Worm (Caenorhabditis elegans): ENCODE results near the gene K09C6.10.
"Not testable (repeated sequence)": the region's sequence is repeated elsewhere in the genome, so short reads cannot be mapped to it uniquely, and the experiment has no call there.

K09C6.10 gene

DNA sequence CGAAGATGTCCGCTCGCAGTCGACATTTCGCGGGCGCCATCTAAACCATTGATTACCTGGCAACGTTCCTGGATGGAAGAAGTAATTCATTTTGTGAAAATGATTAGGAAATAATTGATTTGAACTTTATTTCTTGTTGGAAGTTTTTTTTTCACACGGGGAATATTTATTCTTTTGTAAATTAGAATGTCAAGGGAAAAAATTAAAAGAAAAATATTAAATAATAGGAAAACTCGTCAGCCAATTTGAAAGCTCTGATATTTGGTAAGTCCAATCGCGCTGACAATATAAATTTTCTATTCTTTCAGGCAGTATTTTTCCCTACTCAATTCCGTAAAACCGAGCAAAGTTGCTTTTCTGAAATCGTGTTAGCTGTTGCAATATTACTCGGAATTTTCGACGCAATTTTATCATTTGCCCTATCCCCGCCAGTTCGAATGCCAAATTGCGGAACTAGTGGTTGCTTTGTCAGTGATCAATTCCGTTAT is at the start of gene K09C6.10, which contains the start of gene K09C6.7:
K09C6.10 (plus strand) TSS at position 438 of the 488 bp plus-strand sequence.
K09C6.7 (minus strand) TSS at position 101 of the 488 bp plus-strand sequence.
- TF ChIP-seq ceh-63 (GFP tag; optimal IDR thresholded peaks at IDR 0.05); lsy-2 (tag; optimal IDR thresholded peaks at IDR 0.05); egl-13 (tag; optimal IDR thresholded peaks at IDR 0.05): not testable (repeated sequence)

DNA sequence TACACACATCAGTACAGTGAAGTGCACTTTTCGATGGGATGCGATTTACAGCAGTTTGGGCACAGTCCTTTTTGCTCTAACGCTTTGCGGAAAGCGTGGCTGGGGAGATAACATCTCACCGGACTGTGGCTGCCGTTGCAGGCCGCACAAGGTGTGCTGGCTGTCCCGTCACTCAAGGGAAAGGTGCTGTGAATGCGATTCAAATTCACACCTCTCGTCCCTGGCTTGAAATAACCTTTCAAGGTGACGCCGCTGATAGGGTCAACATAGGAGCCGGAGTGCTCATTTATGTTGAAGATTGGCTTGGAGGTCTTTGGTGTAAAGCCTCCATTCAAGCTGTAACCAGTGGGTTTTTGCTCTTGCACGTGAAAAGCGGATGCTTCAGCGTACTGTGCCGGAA is 45.1 kb upstream of the K09C6.10 start:
- no peak for TF ChIP-seq ces-1 (GFP tag; optimal IDR thresholded peaks at IDR 0.05)
- TF ChIP-seq pqm-1 (tag; optimal IDR thresholded peaks at IDR 0.05), result no peak
- TF ChIP-seq C04F5.9 (tag; optimal IDR thresholded peaks at IDR 0.05), result no peak
- no peak for TF ChIP-seq rnt-1 (tag; optimal IDR thresholded peaks at IDR 0.05)
- no peak for TF ChIP-seq nhr-11 (tag; optimal IDR thresholded peaks at IDR 0.05)
- no peak for TF ChIP-seq sptf-1 (tag; optimal IDR thresholded peaks at IDR 0.05)
- no peak for TF ChIP-seq nhr-90 (tag; optimal IDR thresholded peaks at IDR 0.05; ENCODE audit: poor library complexity)
- no peak for TF ChIP-seq swsn-7 (tag; optimal IDR thresholded peaks at IDR 0.05)
- TF ChIP-seq mab-9 (GFP tag; IDR thresholded peaks at IDR 0.05), result no peak
- TF ChIP-seq grh-1 (GFP tag; IDR thresholded peaks at IDR 0.05), result no peak
- no peak for TF ChIP-seq nhr-237 (tag; optimal IDR thresholded peaks at IDR 0.05)
- no peak for TF ChIP-seq irx-1 (tag; optimal IDR thresholded peaks at IDR 0.05)
- TF ChIP-seq lin-35 (GFP tag; optimal IDR thresholded peaks at IDR 0.05), result no peak

DNA sequence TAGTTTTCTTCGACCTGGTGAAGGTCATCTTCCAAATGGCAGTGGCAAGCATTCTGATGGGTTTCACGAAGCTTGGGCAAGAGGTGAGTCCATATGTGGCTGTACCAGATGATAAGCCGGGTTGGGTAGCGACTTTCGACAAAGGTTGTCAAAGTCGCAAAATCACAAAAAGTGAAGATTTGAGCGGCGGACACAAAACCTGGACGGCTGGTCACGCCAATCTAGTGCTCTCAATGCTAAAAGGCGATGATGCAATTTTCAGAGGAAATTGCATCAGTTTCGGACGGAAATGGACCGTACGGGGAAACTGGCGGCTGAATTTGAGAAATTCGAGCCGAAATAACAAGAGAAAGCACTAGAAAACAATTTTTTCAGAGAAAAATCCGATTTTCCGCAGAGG is 42.0 kb upstream of the K09C6.10 start:
- no peak for TF ChIP-seq ama-1 (optimal IDR thresholded peaks at IDR 0.05)
- no peak for TF ChIP-seq fkh-10 (GFP tag; optimal IDR thresholded peaks at IDR 0.05)
- no peak for TF ChIP-seq nhr-76 (tag; optimal IDR thresholded peaks at IDR 0.05)
- TF ChIP-seq dpl-1 (GFP tag; optimal IDR thresholded peaks at IDR 0.05), result no peak
- no peak for TF ChIP-seq nhr-11 (tag; optimal IDR thresholded peaks at IDR 0.05)
- no peak for TF ChIP-seq elt-2 (tag; optimal IDR thresholded peaks at IDR 0.05)
- no peak for TF ChIP-seq ceh-82 (tag; optimal IDR thresholded peaks at IDR 0.05)
- TF ChIP-seq mab-9 (GFP tag; IDR thresholded peaks at IDR 0.05), result no peak
- no peak for TF ChIP-seq hlh-4 (tag; optimal IDR thresholded peaks at IDR 0.05)
- TF ChIP-seq lin-39 (tag; optimal IDR thresholded peaks at IDR 0.05), result no peak
- TF ChIP-seq blmp-1 (tag; optimal IDR thresholded peaks at IDR 0.05), result no peak
- no peak for TF ChIP-seq nhr-77 (tag; optimal IDR thresholded peaks at IDR 0.05)
- TF ChIP-seq Y116A8C.19 (tag; optimal IDR thresholded peaks at IDR 0.05; ENCODE audit: borderline replicate concordance), result no peak
- TF ChIP-seq alr-1 (tag; optimal IDR thresholded peaks at IDR 0.05; ENCODE audit: borderline replicate concordance), result no peak
- TF ChIP-seq nhr-47 (tag; optimal IDR thresholded peaks at IDR 0.05), result no peak
- no peak for TF ChIP-seq skn-1 (tag; optimal IDR thresholded peaks at IDR 0.05)
- TF ChIP-seq zip-4 (GFP tag; optimal IDR thresholded peaks at IDR 0.05), result no peak
- no peak for TF ChIP-seq tbx-2 (tag; optimal IDR thresholded peaks at IDR 0.05)

DNA sequence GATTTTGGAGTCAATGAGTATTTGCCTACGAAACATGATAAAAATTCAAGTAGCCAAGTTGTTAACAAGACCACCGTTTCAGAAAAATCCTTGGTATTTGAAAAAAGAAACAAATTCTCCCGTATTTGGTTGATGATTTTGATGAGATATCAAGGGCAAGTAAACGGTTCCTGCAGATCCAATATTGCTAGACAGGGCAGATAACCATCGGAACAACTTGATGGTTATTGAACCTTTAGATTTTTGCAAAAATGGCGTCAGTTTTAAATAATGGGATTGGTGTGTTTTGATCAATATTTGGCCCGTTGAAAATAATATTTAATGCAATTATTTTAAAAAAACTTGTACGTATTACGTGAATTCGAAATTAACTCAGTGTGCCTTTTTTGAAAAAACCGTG is 39.0 kb upstream of the K09C6.10 start:
- TF ChIP-seq swsn-7 (tag; optimal IDR thresholded peaks at IDR 0.05) (no peak), nhr-85 (tag) (peak; percentile 51), jun-1 (tag; optimal IDR thresholded peaks at IDR 0.05) (no peak), blmp-1 (tag; optimal IDR thresholded peaks at IDR 0.05) (no peak), unc-130 (tag; optimal IDR thresholded peaks at IDR 0.05) (no peak), lin-14 (GFP tag; optimal IDR thresholded peaks at IDR 0.05) (peak; percentile 53), mef-2 (tag; optimal IDR thresholded peaks at IDR 0.05) (no peak)

Measured in whole organism, L1 larva.